Fruit fly (Drosophila melanogaster): ENCODE data around the gene CG8064.

CG8064 gene

DNA sequence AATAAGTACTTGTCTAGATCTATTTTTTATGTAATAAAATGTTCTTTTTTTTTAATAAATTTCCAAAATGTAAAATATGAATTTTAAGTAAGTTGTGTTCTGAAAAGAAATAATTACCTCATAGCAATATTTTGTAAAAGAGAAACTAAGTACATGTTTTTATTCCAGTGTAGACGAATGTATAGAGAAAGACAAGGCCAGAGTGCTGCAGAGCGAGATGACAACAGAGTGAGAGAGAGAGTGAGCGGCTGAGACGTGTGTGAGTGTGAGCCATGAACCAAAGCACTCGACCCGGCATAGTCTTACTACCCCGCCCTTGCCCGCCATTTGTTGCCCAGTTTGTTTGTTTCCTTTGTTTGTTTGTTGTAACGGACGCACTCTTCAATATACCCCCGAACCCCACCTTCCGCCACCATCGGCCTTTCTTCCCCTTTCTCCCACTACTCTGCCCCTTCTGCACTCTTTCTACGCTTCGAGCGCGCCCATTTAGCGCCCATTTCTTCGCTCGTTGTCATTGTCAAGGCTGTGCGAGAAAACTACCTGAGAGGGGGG lies 28.0 kb downstream of the CG8064 start (continued):
- TF ChIP-seq yki (optimal IDR thresholded peaks at IDR 0.05) (no peak), nom (GFP tag; optimal IDR thresholded peaks at IDR 0.05) (peak; percentile 45), gt (GFP tag; IDR thresholded peaks at IDR 0.05) (0 out of 2 replicates have a peak, but pooled peaks have one; percentile 20), CG4328 (GFP tag; optimal IDR thresholded peaks at IDR 0.05) (peak; percentile 39), CG3281 (GFP tag; optimal IDR thresholded peaks at IDR 0.05) (no peak), pita (GFP tag; optimal IDR thresholded peaks at IDR 0.05) (no peak), CG7839 (tag; optimal IDR thresholded peaks at IDR 0.05) (peak; percentile 76), CG7963 (GFP tag; IDR thresholded peaks at IDR 0.05; ENCODE audit: partially characterized antibody) (no peak), sna (GFP tag; IDR thresholded peaks at IDR 0.05; ENCODE audit: partially characterized antibody) (no peak), Adf1 (GFP tag; IDR thresholded peaks at IDR 0.05) (peak; percentile 60; the same call in 1 of the 2 replicates), CG12155 (GFP tag; optimal IDR thresholded peaks at IDR 0.05) (no peak), odd (GFP tag; optimal IDR thresholded peaks at IDR 0.05) (peak; percentile 32), zf30C (GFP tag; optimal IDR thresholded peaks at IDR 0.05) (peak; percentile 69), CG17361 (GFP tag; IDR thresholded peaks at IDR 0.05) (peak; percentile 97; the same call in 2 of the 3 replicates), Ets65A (GFP tag) (no peak), chn (GFP tag; optimal IDR thresholded peaks at IDR 0.05) (peak; percentile 53), onecut (GFP tag; IDR thresholded peaks at IDR 0.05) (peak; percentile 63), ase (GFP tag; IDR thresholded peaks at IDR 0.05) (no peak), CkIIα-i1 (GFP tag; IDR thresholded peaks at IDR 0.05) (no peak), Atf6 (GFP tag; IDR thresholded peaks at IDR 0.05) (no peak), crc (GFP tag; optimal IDR thresholded peaks at IDR 0.05) (peak; percentile 9), CG1832 (GFP tag; optimal IDR thresholded peaks at IDR 0.05) (peak; percentile 71), Ssrp (tag; optimal IDR thresholded peaks at IDR 0.05) (peak; percentile 52), CG10147 (GFP tag; optimal IDR thresholded peaks at IDR 0.05) (peak; percentile 24), CG6175 (GFP tag; IDR thresholded peaks at IDR 0.05) (peak; percentile 76; the same call in 2 of the 3 replicates), CG4424 (GFP tag; optimal IDR thresholded peaks at IDR 0.05) (peak; percentile 33), phol (tag; optimal IDR thresholded peaks at IDR 0.05) (peak; percentile 54), trh (GFP tag; optimal IDR thresholded peaks at IDR 0.05) (peak; percentile 28), tll (GFP tag; optimal IDR thresholded peaks at IDR 0.05) (no peak), CG11093 (GFP tag; IDR thresholded peaks at IDR 0.05) (peak; percentile 61; the same call in 1 of the 3 replicates), ab (GFP tag; optimal IDR thresholded peaks at IDR 0.05) (peak; percentile 25), otp (GFP tag; IDR thresholded peaks at IDR 0.05) (peak; percentile 77), vnd (GFP tag; IDR thresholded peaks at IDR 0.05; ENCODE audit: partially characterized antibody) (no peak), CG31388 (GFP tag; optimal IDR thresholded peaks at IDR 0.05) (no peak), chm (GFP tag; IDR thresholded peaks at IDR 0.05) (peak; percentile 81), CG7928 (GFP tag; optimal IDR thresholded peaks at IDR 0.05) (no peak), CG17385 (GFP tag; optimal IDR thresholded peaks at IDR 0.05) (peak; percentile 14), gsb (GFP tag; IDR thresholded peaks at IDR 0.05) (no peak), Spps (tag; optimal IDR thresholded peaks at IDR 0.05) (no peak), Camta (GFP tag; optimal IDR thresholded peaks at IDR 0.05) (peak; percentile 39), ATbp (GFP tag; optimal IDR thresholded peaks at IDR 0.05) (peak; percentile 91), rib (GFP tag; IDR thresholded peaks at IDR 0.05) (peak; percentile 88), Fer3 (tag; optimal IDR thresholded peaks at IDR 0.05) (no peak), CG16815 (GFP tag; optimal IDR thresholded peaks at IDR 0.05) (peak; percentile 44), Doc3 (GFP tag; IDR thresholded peaks at IDR 0.05; ENCODE audit: partially characterized antibody) (no peak), dysf (GFP tag; IDR thresholded peaks at IDR 0.05) (no peak), dan (GFP tag; IDR thresholded peaks at IDR 0.05) (no peak), Deaf1 (tag; optimal IDR thresholded peaks at IDR 0.05) (peak; percentile 21), CG9876 (GFP tag; optimal IDR thresholded peaks at IDR 0.05) (peak; percentile 24), CG6254 (GFP tag; optimal IDR thresholded peaks at IDR 0.05) (peak; percentile 54), nerfin-1 (tag; optimal IDR thresholded peaks at IDR 0.05) (peak; percentile 44)

All from whole organism, embryonic.